Worm (Caenorhabditis elegans) whole organism, young adult: ENCODE results near the gene W09G10.9.

ENCODE experiments used
- B0261.1 ChIP-seq: sonication (generic microtip); optimal IDR thresholded peaks from 2 replicates; lab custom pipeline; 2016; ENCODE audit warnings: mild to moderate bottlenecking, missing genetic modification characterization, moderate library complexity, missing compliant biosample characterization
- B0336.3 ChIP-seq: fragments of 200-800 bp; sonication (Bioruptor generic); IDR thresholded peaks from 2 replicates; pipeline ENCODE4 v1.3.6; 2022; ENCODE audit warnings: missing genetic modification characterization, missing compliant biosample characterization
- F55B11.4 ChIP-seq: sonication (generic microtip); optimal IDR thresholded peaks from 2 replicates; lab custom pipeline; 2016; ENCODE audit warnings: missing compliant biosample characterization, missing genetic modification characterization, borderline replicate concordance; ENCODE audit not compliant: insufficient read depth
- F57C9.4 ChIP-seq: sonication (generic microtip); optimal IDR thresholded peaks from 2 replicates; lab custom pipeline; 2017; ENCODE audit warnings: mild to moderate bottlenecking, missing genetic modification characterization, missing compliant biosample characterization
- Y53G8AR.9 ChIP-seq: fragments of 200-800 bp; sonication (Bioruptor generic); conservative IDR thresholded peaks from 2 replicates; pipeline ENCODE4 v1.3.6; 2022; ENCODE audit warnings: missing genetic modification reagents, missing genetic modification characterization, missing compliant biosample characterization
- akir-1 ChIP-seq: fragments of 200-800 bp; sonication (Bioruptor generic); optimal IDR thresholded peaks from 2 replicates; lab custom pipeline; 2018; ENCODE audit warnings: mild to moderate bottlenecking, missing genetic modification characterization, moderate library complexity, missing compliant biosample characterization
- aptf-3 ChIP-seq: fragments of 200-800 bp; sonication (Bioruptor generic); IDR thresholded peaks from 2 replicates; pipeline ENCODE4 v1.3.6; 2022; ENCODE audit warnings: missing genetic modification characterization, missing compliant biosample characterization
- attf-5 ChIP-seq: fragments of 200-800 bp; sonication (Bioruptor generic); optimal IDR thresholded peaks from 2 replicates; lab custom pipeline; 2018; ENCODE audit warnings: mild to moderate bottlenecking, missing genetic modification characterization, missing compliant biosample characterization
- cebp-1 ChIP-seq, 2 experiments: fragments of 200-800 bp in 1 of 2; sonication (Bioruptor generic) in 1 of 2; sonication (generic microtip) in 1 of 2; IDR thresholded peaks in 1 of 2; optimal IDR thresholded peaks in 1 of 2; 2 replicates each; pipeline versions ENCODE4 v1.3.6 to Lab custom; 2017 to 2022; ENCODE audit warnings: missing compliant biosample characterization in 2 of 2, missing genetic modification characterization in 2 of 2, mild to moderate bottlenecking in 1 of 2, missing genetic modification reagents in 1 of 2, moderate library complexity in 1 of 2
- ceh-79 ChIP-seq: sonication (generic microtip); optimal IDR thresholded peaks from 2 replicates; lab custom pipeline; 2017; ENCODE audit warnings: mild to moderate bottlenecking, missing genetic modification characterization, missing compliant biosample characterization
- dox-1 ChIP-seq: fragments of 200-800 bp; sonication (Bioruptor generic); IDR thresholded peaks from 2 replicates; pipeline ENCODE4 v1.3.6; 2022; ENCODE audit warnings: missing genetic modification reagents, missing genetic modification characterization, missing compliant biosample characterization
- efl-1 ChIP-seq: fragments of 150-350 bp; optimal IDR thresholded peaks from 2 replicates; lab custom pipeline; 2014; ENCODE audit warnings: missing biosample characterization, missing genetic modification reagents, missing genetic modification characterization
- egl-18 ChIP-seq: fragments of 200-800 bp; sonication (Bioruptor generic); IDR thresholded peaks from 2 replicates; pipeline ENCODE4 v1.3.6; 2022; ENCODE audit warnings: missing genetic modification reagents, missing genetic modification characterization, missing compliant biosample characterization
- egrh-3 ChIP-seq: fragments of 200-800 bp; sonication (Bioruptor generic); IDR thresholded peaks from 2 replicates; pipeline ENCODE4 v1.3.6; 2022; ENCODE audit warnings: missing genetic modification reagents, missing genetic modification characterization, missing compliant biosample characterization
- gei-17 ChIP-seq: fragments of 200-800 bp; sonication (Bioruptor generic); optimal IDR thresholded peaks from 2 replicates; lab custom pipeline; 2018; ENCODE audit warnings: mild to moderate bottlenecking, missing genetic modification characterization, missing compliant biosample characterization
- hmg-1.2 ChIP-seq: fragments of 200-800 bp; sonication (Bioruptor generic); IDR thresholded peaks from 2 replicates; pipeline ENCODE4 v1.3.6; 2022; ENCODE audit warnings: missing genetic modification reagents, missing genetic modification characterization, missing compliant biosample characterization
- hmg-20 ChIP-seq: fragments of 200-800 bp; sonication (Bioruptor generic); IDR thresholded peaks from 2 replicates; pipeline ENCODE4 v1.3.6; 2022; ENCODE audit warnings: missing genetic modification reagents, missing genetic modification characterization, missing compliant biosample characterization
- hrde-1 ChIP-seq: sonication (generic microtip); optimal IDR thresholded peaks from 2 replicates; lab custom pipeline; 2016; ENCODE audit warnings: missing genetic modification characterization, mild to moderate bottlenecking, missing compliant biosample characterization, moderate library complexity, missing genotype, missing genetic modification reagents, borderline replicate concordance
- let-526 ChIP-seq: fragments of 200-800 bp; sonication (Bioruptor generic); IDR thresholded peaks from 2 replicates; pipeline ENCODE4 v1.3.6; 2022; ENCODE audit warnings: missing genetic modification reagents, missing genetic modification characterization, missing compliant biosample characterization
- let-607 ChIP-seq, 2 experiments: fragments of 200-800 bp in 1 of 2; sonication (Bioruptor generic) in 1 of 2; sonication (generic microtip) in 1 of 2; optimal IDR thresholded peaks; 2 replicates each; lab custom pipeline; 2016 to 2018; ENCODE audit warnings: mild to moderate bottlenecking in 2 of 2, missing compliant biosample characterization in 2 of 2, missing genetic modification characterization in 2 of 2, moderate library complexity in 2 of 2, missing genotype in 1 of 2
- lin-40 ChIP-seq: sonication (generic microtip); optimal IDR thresholded peaks from 2 replicates; lab custom pipeline; 2016; ENCODE audit warnings: missing genetic modification characterization, mild to moderate bottlenecking, missing compliant biosample characterization, missing genotype, missing genetic modification reagents
- lin-54 ChIP-seq: fragments of 200-800 bp; sonication (Bioruptor generic); optimal IDR thresholded peaks from 2 replicates; lab custom pipeline; 2018; ENCODE audit warnings: mild to moderate bottlenecking, missing genetic modification characterization, missing compliant biosample characterization
- lsl-1 ChIP-seq: fragments of 200-800 bp; sonication (Bioruptor generic); optimal IDR thresholded peaks from 2 replicates; lab custom pipeline; 2018; ENCODE audit warnings: mild to moderate bottlenecking, missing genetic modification characterization, moderate library complexity, missing compliant biosample characterization
- madf-3 ChIP-seq: fragments of 200-800 bp; sonication (Bioruptor generic); IDR thresholded peaks from 2 replicates; pipeline ENCODE4 v1.3.6; 2022; ENCODE audit warnings: missing genetic modification reagents, missing genetic modification characterization, missing compliant biosample characterization
- madf-6 ChIP-seq: fragments of 200-800 bp; sonication (Bioruptor generic); IDR thresholded peaks from 2 replicates; pipeline ENCODE4 v1.3.6; 2022; ENCODE audit warnings: missing genetic modification reagents, missing genetic modification characterization, missing compliant biosample characterization
- madf-8 ChIP-seq: fragments of 200-800 bp; sonication (Bioruptor generic); conservative IDR thresholded peaks from 2 replicates; pipeline ENCODE4 v1.3.6; 2022; ENCODE audit warnings: missing genetic modification reagents, missing genetic modification characterization, missing compliant biosample characterization
- mcd-1 ChIP-seq: fragments of 200-800 bp; sonication (Bioruptor generic); IDR thresholded peaks from 2 replicates; pipeline ENCODE4 v1.3.6; 2022; ENCODE audit warnings: missing genetic modification reagents, missing genetic modification characterization, missing compliant biosample characterization
- mel-28 ChIP-seq: sonication (generic microtip); optimal IDR thresholded peaks from 2 replicates; lab custom pipeline; 2016; ENCODE audit warnings: borderline replicate concordance, mild to moderate bottlenecking, missing genetic modification characterization, missing compliant biosample characterization
- nfya-1 ChIP-seq: sonication (generic microtip); optimal IDR thresholded peaks from 2 replicates; lab custom pipeline; 2017; ENCODE audit warnings: antibody characterized with exemption, missing compliant biosample characterization, missing genetic modification characterization, borderline replicate concordance; ENCODE audit not compliant: insufficient read depth
- nfyb-1 ChIP-seq: fragments of 200-800 bp; sonication (Bioruptor generic); IDR thresholded peaks from 2 replicates; pipeline ENCODE4 v1.3.6; 2022; ENCODE audit warnings: missing genetic modification reagents, missing genetic modification characterization, missing compliant biosample characterization
- nhr-120 ChIP-seq: fragments of 200-800 bp; sonication (Bioruptor generic); IDR thresholded peaks from 2 replicates; pipeline ENCODE4 v1.3.6; 2022; ENCODE audit warnings: missing genetic modification characterization, missing compliant biosample characterization
- nhr-179 ChIP-seq: sonication (generic microtip); optimal IDR thresholded peaks from 2 replicates; lab custom pipeline; 2016; ENCODE audit warnings: mild to moderate bottlenecking, missing genetic modification characterization, missing compliant biosample characterization
- nhr-80 ChIP-seq: sonication (generic microtip); optimal IDR thresholded peaks from 2 replicates; lab custom pipeline; 2016; ENCODE audit warnings: missing genetic modification characterization, missing compliant biosample characterization
- nhr-90 ChIP-seq: sonication (generic microtip); optimal IDR thresholded peaks from 2 replicates; lab custom pipeline; 2016; ENCODE audit warnings: missing genotype, mild to moderate bottlenecking, missing genetic modification characterization, missing compliant biosample characterization
- pbrm-1 ChIP-seq: fragments of 200-800 bp; sonication (Bioruptor generic); IDR thresholded peaks from 2 replicates; pipeline ENCODE4 v1.3.6; 2022; ENCODE audit warnings: missing genetic modification reagents, missing genetic modification characterization, missing compliant biosample characterization
- rcor-1 ChIP-seq: fragments of 200-800 bp; sonication (Bioruptor generic); IDR thresholded peaks from 2 replicates; pipeline ENCODE4 v1.3.6; 2022; ENCODE audit warnings: missing genetic modification reagents, missing genetic modification characterization, missing compliant biosample characterization
- snpc-4 ChIP-seq, 5 experiments: fragments of 150-350 bp in 1 of 5; sonication (generic microtip) in 4 of 5; optimal IDR thresholded peaks; 2 replicates each; lab custom pipeline; 2014 to 2018; ENCODE audit warnings: missing genetic modification characterization in 5 of 5, missing biosample characterization in 3 of 5, antibody characterized with exemption in 2 of 5, mild to moderate bottlenecking in 2 of 5, missing compliant biosample characterization in 2 of 5, missing genotype in 2 of 5, moderate library complexity in 2 of 5, missing genetic modification reagents in 1 of 5
- somi-1 ChIP-seq: fragments of 200-800 bp; sonication (Bioruptor generic); optimal IDR thresholded peaks from 2 replicates; lab custom pipeline; 2018; ENCODE audit warnings: mild to moderate bottlenecking, missing genetic modification characterization, missing compliant biosample characterization
- tbp1 ChIP-seq: fragments of 200-800 bp; sonication (Bioruptor generic); optimal IDR thresholded peaks from 2 replicates; lab custom pipeline; 2018; ENCODE audit warnings: mild to moderate bottlenecking, missing genetic modification characterization, missing compliant biosample characterization
- xnd-1 ChIP-seq: sonication (generic microtip); optimal IDR thresholded peaks from 2 replicates; lab custom pipeline; 2016; ENCODE audit warnings: missing genotype, missing genetic modification reagents, missing genetic modification characterization, missing compliant biosample characterization
- zfh-2 ChIP-seq: fragments of 200-800 bp; sonication (Bioruptor generic); conservative IDR thresholded peaks from 2 replicates; pipeline ENCODE4 v1.3.6; 2022; ENCODE audit warnings: missing genetic modification reagents, missing genetic modification characterization, missing compliant biosample characterization
- zim-3 ChIP-seq: sonication (generic microtip); optimal IDR thresholded peaks from 2 replicates; lab custom pipeline; 2017; ENCODE audit warnings: mild to moderate bottlenecking, missing genetic modification characterization, moderate library complexity, missing compliant biosample characterization
- ztf-22 ChIP-seq: fragments of 200-800 bp; sonication (Bioruptor generic); optimal IDR thresholded peaks from 2 replicates; lab custom pipeline; 2018; ENCODE audit warnings: mild to moderate bottlenecking, missing genetic modification characterization, moderate library complexity, missing compliant biosample characterization
- ztf-25 ChIP-seq: fragments of 200-800 bp; sonication (Bioruptor generic); IDR thresholded peaks from 2 replicates; pipeline ENCODE4 v1.3.6; 2022; ENCODE audit warnings: missing genetic modification reagents, missing genetic modification characterization, missing compliant biosample characterization

The W09G10.9 gene

ce11 chrII:3550352-3550751, 28.8 kb downstream of the W09G10.9 start, which contains the start of gene W10G11.19:
TSS of gene W10G11.19 (plus strand) at chrII:3550652.
- TF ChIP-seq F55B11.4 (tag; lab: Kevin White, UChicago) (no peak), nhr-80 (tag; lab: Kevin White, UChicago) (peak; percentile 59)

ce11 chrII:3553453-3553852, 31.9 kb downstream of the W09G10.9 start, which contains the start of gene dnc-3:
TSS of gene dnc-3 (plus strand) at chrII:3553724.
- TF ChIP-seq let-607 (tag; optimal IDR thresholded peaks at IDR 0.05; lab: Kevin White, UChicago) (peak in 1 of 2 experiments; percentile 61), nhr-90 (tag; lab: Kevin White, UChicago) (no peak), ceh-79 (no peak), tbp1 (peak; percentile 20), cebp-1 (GFP tag; IDR thresholded peaks at IDR 0.05; lab: Robert Waterston, UW) (0 out of 2 replicates have a peak, but pooled peaks have one; percentile 20), cebp-1 (tag; optimal IDR thresholded peaks at IDR 0.05; lab: Kevin White, UChicago) (peak; percentile 79), nhr-120 (GFP tag; lab: Robert Waterston, UW) (no peak), lin-54 (GFP tag; lab: Kevin White, UChicago) (peak; percentile 42), zim-3 (tag; lab: Kevin White, UChicago) (no peak), rcor-1 (GFP tag; lab: Robert Waterston, UW) (no peak), lin-40 (tag; lab: Kevin White, UChicago) (peak; percentile 78), mcd-1 (GFP tag; lab: Robert Waterston, UW) (peak; percentile 61), zfh-2 (no peak), attf-5 (peak; percentile 45), egrh-3 (GFP tag; lab: Robert Waterston, UW) (no peak), hmg-1.2 (GFP tag; lab: Robert Waterston, UW) (peak; percentile 23; the same call in 1 of the 2 replicates), hrde-1 (tag; lab: Kevin White, UChicago) (no peak), B0261.1 (tag; lab: Kevin White, UChicago) (peak; percentile 20), madf-8 (peak; percentile 53), ztf-25 (GFP tag; lab: Robert Waterston, UW) (no peak), B0336.3 (GFP tag; lab: Robert Waterston, UW) (peak; percentile 64; the same call in 1 of the 2 replicates), let-526 (GFP tag; lab: Robert Waterston, UW) (no peak), akir-1 (GFP tag; lab: Kevin White, UChicago) (no peak), egl-18 (no peak), F57C9.4 (tag; lab: Kevin White, UChicago) (no peak), gei-17 (GFP tag; lab: Kevin White, UChicago) (no peak), pbrm-1 (GFP tag; lab: Robert Waterston, UW) (0 out of 2 replicates have a peak, but pooled peaks have one; percentile 22), hmg-20 (no peak), efl-1 (peak; percentile 24), xnd-1 (tag; lab: Kevin White, UChicago) (peak; percentile 66), aptf-3 (no peak), madf-6 (GFP tag; lab: Robert Waterston, UW) (peak; percentile 73; the same call in 1 of the 2 replicates), somi-1 (GFP tag; lab: Kevin White, UChicago) (no peak), snpc-4 (GFP tag; optimal IDR thresholded peaks at IDR 0.05; lab: Kevin White, UChicago) (no peak), snpc-4 (tag; optimal IDR thresholded peaks at IDR 0.05; lab: Kevin White, UChicago) (peak in 1 of 4 experiments; percentile 45), nhr-80 (tag; lab: Kevin White, UChicago) (no peak), madf-3 (GFP tag; lab: Robert Waterston, UW) (no peak), nhr-179 (tag; lab: Kevin White, UChicago) (no peak), ztf-22 (GFP tag; lab: Kevin White, UChicago) (no peak), lsl-1 (GFP tag; lab: Kevin White, UChicago) (peak; percentile 61), nfyb-1 (no peak), mel-28 (no peak), Y53G8AR.9 (GFP tag; lab: Robert Waterston, UW) (no peak), dox-1 (GFP tag; lab: Robert Waterston, UW) (0 out of 2 replicates have a peak, but pooled peaks have one; percentile 9), nfya-1 (no peak)
